Worm (Caenorhabditis elegans): ENCODE measurements around the gene C55A6.11.

DNA sequence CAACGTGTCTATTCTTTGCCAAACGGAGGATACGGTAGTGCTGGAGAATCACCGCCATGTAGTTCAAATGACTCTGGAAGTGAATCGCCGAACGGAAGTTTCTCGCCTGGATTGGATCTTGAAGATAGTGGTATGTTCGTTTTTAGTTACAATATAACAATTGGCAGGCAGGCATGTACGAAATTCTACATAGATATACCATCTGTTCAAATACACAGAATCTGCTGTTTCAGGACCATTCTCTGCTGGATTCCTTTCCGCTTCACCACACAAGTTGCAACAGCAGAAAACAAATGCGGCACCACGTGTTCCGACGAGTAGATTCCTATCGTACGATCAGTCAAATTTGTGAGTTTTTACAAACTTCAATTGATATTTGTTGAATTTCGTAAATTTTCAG lies 19.2 kb downstream of the C55A6.11 start:
- no peak for TF ChIP-seq klf-2 (GFP tag; conservative IDR thresholded peaks at IDR 0.05)
- no peak for TF ChIP-seq tab-1 (GFP tag; IDR thresholded peaks at IDR 0.05)
- no peak for TF ChIP-seq flt-1 (GFP tag; IDR thresholded peaks at IDR 0.05)
- TF ChIP-seq ztf-23 (GFP tag; IDR thresholded peaks at IDR 0.05), result no peak
- TF ChIP-seq ref-1 (GFP tag; conservative IDR thresholded peaks at IDR 0.05), result no peak
- TF ChIP-seq T22C8.4 (GFP tag; IDR thresholded peaks at IDR 0.05), result no peak
- TF ChIP-seq med-1 (GFP tag; optimal IDR thresholded peaks at IDR 0.05; ENCODE audit: insufficient read depth), result no peak
- TF ChIP-seq cog-1 (tag; optimal IDR thresholded peaks at IDR 0.05), result no peak
